Worm (Caenorhabditis elegans) whole organism, midembryonic: ENCODE results near the gene cpt-3.

Source experiments
- T22C8.4 ChIP-seq: fragments of 200-800 bp; sonication (Bioruptor generic); IDR thresholded peaks from 2 replicates; pipeline ENCODE4 v1.3.6; 2022; ENCODE audit warnings: missing genetic modification characterization, missing compliant biosample characterization
- flt-1 ChIP-seq: fragments of 200-800 bp; sonication (Bioruptor generic); IDR thresholded peaks from 2 replicates; pipeline ENCODE4 v1.3.6; 2022; ENCODE audit warnings: missing genetic modification characterization, missing compliant biosample characterization
- klf-2 ChIP-seq: fragments of 200-800 bp; sonication (Bioruptor generic); conservative IDR thresholded peaks from 2 replicates; pipeline ENCODE4 v1.3.6; 2022; ENCODE audit warnings: missing genetic modification reagents, missing genetic modification characterization, missing compliant biosample characterization
- med-1 ChIP-seq: sonication (generic microtip); optimal IDR thresholded peaks from 2 replicates; lab custom pipeline; 2017; ENCODE audit warnings: missing genetic modification characterization, mild to moderate bottlenecking, missing compliant biosample characterization, antibody characterized with exemption, missing genetic modification reagents; ENCODE audit not compliant: insufficient read depth
- ref-1 ChIP-seq: fragments of 200-800 bp; sonication (Bioruptor generic); conservative IDR thresholded peaks from 2 replicates; pipeline ENCODE4 v1.3.6; 2022; ENCODE audit warnings: missing genetic modification reagents, missing genetic modification characterization, missing compliant biosample characterization
- tab-1 ChIP-seq: fragments of 200-800 bp; sonication (Bioruptor generic); IDR thresholded peaks from 2 replicates; pipeline ENCODE4 v1.3.6; 2022; ENCODE audit warnings: missing genetic modification characterization, missing compliant biosample characterization
- ztf-23 ChIP-seq: fragments of 200-800 bp; sonication (Bioruptor generic); IDR thresholded peaks from 2 replicates; pipeline ENCODE4 v1.3.6; 2022; ENCODE audit warnings: missing genetic modification reagents, missing genetic modification characterization, missing compliant biosample characterization
- ztf-29 ChIP-seq: fragments of 200-800 bp; sonication (Bioruptor generic); IDR thresholded peaks from 2 replicates; pipeline ENCODE4 v1.3.6; 2022; ENCODE audit warnings: missing genetic modification reagents, missing genetic modification characterization, missing compliant biosample characterization

ce11 chrIII:2125936-2126335, 43.3 kb downstream of the cpt-3 start:
- TF ChIP-seq klf-2 (GFP tag; lab: Robert Waterston, UW) = no peak
- TF ChIP-seq flt-1 (GFP tag; lab: Robert Waterston, UW) = no peak
- TF ChIP-seq ztf-29 (GFP tag; lab: Robert Waterston, UW) = no peak
- no peak for TF ChIP-seq ref-1 (GFP tag; lab: Robert Waterston, UW)
- TF ChIP-seq tab-1 (GFP tag; lab: Robert Waterston, UW) = no peak
- no peak for TF ChIP-seq T22C8.4
- TF ChIP-seq ztf-23 = no peak
- TF ChIP-seq med-1 (GFP tag; lab: Kevin White, UChicago) = no peak
